Fruit fly (Drosophila melanogaster) whole organism, pupa: ENCODE measurements around the gene CG13465.

Experiments used
- CG10348 ChIP-seq: fragments of 200-800 bp; sonication (Bioruptor generic); IDR thresholded peaks from 2 replicates; pipeline ENCODE4 v1.3.6; 2022; ENCODE audit warnings: missing biosample characterization, missing genetic modification characterization
- CG12605 ChIP-seq: fragments of 200-800 bp; sonication (Bioruptor generic); IDR thresholded peaks from 2 replicates; pipeline ENCODE4 v1.3.6; 2022; ENCODE audit warnings: missing biosample characterization, missing genetic modification characterization
- CG13204 ChIP-seq: fragments of 200-800 bp; sonication (Bioruptor generic); optimal IDR thresholded peaks from 2 replicates; lab custom pipeline; 2018; ENCODE audit warnings: missing biosample characterization, mild to moderate bottlenecking, missing genetic modification characterization, moderate library complexity
- CG14655 ChIP-seq: fragments of 200-800 bp; sonication (Bioruptor generic); optimal IDR thresholded peaks from 3 replicates; lab custom pipeline; 2017; ENCODE audit warnings: mild to moderate bottlenecking, missing biosample characterization, missing genetic modification reagents, missing genetic modification characterization
- CG15710 ChIP-seq: fragments of 200-800 bp; sonication (Bioruptor generic); optimal IDR thresholded peaks from 2 replicates; lab custom pipeline; 2018; ENCODE audit warnings: missing biosample characterization, mild to moderate bottlenecking, missing genetic modification characterization, moderate library complexity
- CG17806 ChIP-seq: fragments of 200-800 bp; sonication (Bioruptor generic); optimal IDR thresholded peaks from 2 replicates; lab custom pipeline; 2018; ENCODE audit warnings: missing biosample characterization, mild to moderate bottlenecking, missing genetic modification characterization, moderate library complexity
- CG32121 ChIP-seq: fragments of 200-800 bp; sonication (Bioruptor generic); IDR thresholded peaks from 2 replicates; pipeline ENCODE4 v1.3.6; 2022; ENCODE audit warnings: missing biosample characterization, missing genetic modification characterization
- CG34367 ChIP-seq: fragments of 200-800 bp; sonication (Bioruptor generic); optimal IDR thresholded peaks from 2 replicates; lab custom pipeline; 2018; ENCODE audit warnings: missing biosample characterization, mild to moderate bottlenecking, missing genetic modification characterization
- CG4496 ChIP-seq: fragments of 200-800 bp; sonication (Bioruptor generic); IDR thresholded peaks from 3 replicates; pipeline ENCODE4 v1.3.6; 2022; ENCODE audit warnings: missing biosample characterization, missing genetic modification characterization
- CG8159 ChIP-seq: fragments of 200-800 bp; sonication (Bioruptor generic); optimal IDR thresholded peaks from 3 replicates; lab custom pipeline; 2018; ENCODE audit warnings: missing biosample characterization, mild to moderate bottlenecking, missing genetic modification characterization, moderate library complexity
- CG8301 ChIP-seq: fragments of 200-800 bp; sonication (Bioruptor generic); optimal IDR thresholded peaks from 2 replicates; lab custom pipeline; 2018; ENCODE audit warnings: missing biosample characterization, mild to moderate bottlenecking, missing genetic modification characterization
- CG9948 ChIP-seq: fragments of 200-800 bp; sonication (Bioruptor generic); optimal IDR thresholded peaks from 2 replicates; lab custom pipeline; 2018; ENCODE audit warnings: missing biosample characterization, mild to moderate bottlenecking, missing genetic modification characterization, moderate library complexity
- D1 ChIP-seq: fragments of 200-800 bp; sonication (Bioruptor generic); optimal IDR thresholded peaks from 2 replicates; lab custom pipeline; 2018; ENCODE audit warnings: missing biosample characterization, mild to moderate bottlenecking, missing genetic modification characterization, moderate library complexity
- EcR ChIP-seq: fragments of 200-800 bp; sonication (Bioruptor generic); optimal IDR thresholded peaks from 3 replicates; lab custom pipeline; 2019; ENCODE audit warnings: missing biosample characterization, missing genetic modification characterization, mild to moderate bottlenecking, moderate library complexity, missing genetic modification reagents
- Ets98B ChIP-seq: fragments of 200-800 bp; sonication (Bioruptor generic); IDR thresholded peaks from 2 replicates; pipeline ENCODE4 v1.3.6; 2022; ENCODE audit warnings: missing biosample characterization, missing genetic modification characterization
- Pif1A ChIP-seq: fragments of 200-800 bp; sonication (Bioruptor generic); optimal IDR thresholded peaks from 3 replicates; lab custom pipeline; 2016; ENCODE audit warnings: missing biosample characterization, missing genetic modification characterization
- Pif1B ChIP-seq: fragments of 200-800 bp; sonication (Bioruptor generic); optimal IDR thresholded peaks from 3 replicates; lab custom pipeline; 2016; ENCODE audit warnings: missing biosample characterization, missing genetic modification characterization
- Snoo ChIP-seq: fragments of 200-800 bp; sonication (Bioruptor generic); optimal IDR thresholded peaks from 3 replicates; lab custom pipeline; 2017; ENCODE audit warnings: missing biosample characterization, mild to moderate bottlenecking, missing genetic modification characterization, inconsistent platforms
- fd96Ca ChIP-seq: fragments of 200-800 bp; sonication (Bioruptor generic); IDR thresholded peaks from 3 replicates; pipeline ENCODE4 v1.3.6; 2022; ENCODE audit warnings: missing biosample characterization, missing genetic modification characterization
- gl ChIP-seq: fragments of 200-800 bp; sonication (Bioruptor generic); optimal IDR thresholded peaks from 2 replicates; lab custom pipeline; 2018; ENCODE audit warnings: missing biosample characterization, mild to moderate bottlenecking, missing genetic modification characterization
- rn ChIP-seq: fragments of 200-800 bp; sonication (Bioruptor generic); IDR thresholded peaks from 2 replicates; pipeline ENCODE4 v1.3.6; 2022; ENCODE audit warnings: missing biosample characterization, missing genetic modification characterization

The CG13465 gene

DNA sequence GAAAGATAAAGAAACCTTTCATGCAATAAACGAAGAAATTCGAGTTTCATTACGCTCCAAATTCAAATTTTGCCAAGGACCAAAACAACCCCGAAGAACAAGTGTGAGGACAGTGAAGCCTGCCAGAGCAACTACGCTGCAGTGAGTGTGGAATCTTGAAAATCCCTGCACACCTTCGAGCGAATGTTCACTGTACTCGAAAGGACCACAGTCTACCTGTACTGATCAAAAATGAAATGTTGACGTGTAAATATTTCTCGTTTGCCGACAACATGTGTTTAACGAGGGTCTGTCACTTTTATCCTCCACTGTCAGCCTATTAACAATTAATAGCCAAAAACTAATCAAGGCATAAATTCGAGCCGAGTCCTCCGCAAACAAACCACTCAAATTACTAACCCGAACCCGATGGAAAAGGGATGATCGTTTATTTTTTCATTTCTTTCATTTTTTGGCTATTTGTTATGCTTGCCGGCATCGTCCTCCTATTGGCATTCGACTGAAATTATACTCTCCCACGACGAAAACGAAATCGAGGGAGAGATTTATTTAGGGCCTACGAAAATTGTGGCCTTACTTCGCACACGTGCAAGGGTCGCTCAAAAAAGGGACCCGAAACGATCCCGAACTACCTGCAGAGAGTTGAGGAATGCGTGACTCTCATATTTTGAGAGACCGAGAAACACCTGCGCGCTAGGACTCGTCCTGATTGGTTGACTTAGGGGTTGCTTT is 27.9 kb upstream of the CG13465 start:
- TF ChIP-seq CG4496 (GFP tag; lab: Robert Waterston, UW) (no peak), rn (GFP tag; lab: Robert Waterston, UW) (no peak), CG8159 (tag; lab: Kevin White, UChicago) (peak; percentile 9)

DNA sequence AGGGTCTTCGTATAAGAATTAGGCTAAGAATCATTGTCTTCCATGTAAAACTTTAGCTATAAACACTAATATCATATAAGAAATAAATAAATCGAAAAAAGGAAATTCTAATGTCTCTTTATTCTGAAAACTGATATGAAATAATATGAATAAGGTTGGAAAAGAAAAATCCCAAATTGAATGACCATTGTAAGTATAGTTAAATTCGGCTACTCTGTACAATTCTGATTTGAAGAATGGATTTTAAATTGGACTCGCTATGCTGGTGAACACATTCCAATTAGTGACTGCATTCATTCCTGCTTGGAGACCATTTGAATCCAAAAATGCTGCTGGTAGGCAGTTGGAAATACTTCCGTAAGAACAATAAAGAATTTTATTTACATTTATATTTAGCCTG is 26.1 kb upstream of the CG13465 start:
- TF ChIP-seq CG10348 (no peak), Snoo (tag; lab: Kevin White, UChicago) (no peak), EcR (GFP tag; lab: Kevin White, UChicago) (no peak), CG8301 (tag; lab: Kevin White, UChicago) (no peak), CG12605 (GFP tag; lab: Robert Waterston, UW) (no peak), CG9948 (tag; lab: Kevin White, UChicago) (no peak), CG17806 (tag; lab: Kevin White, UChicago) (no peak), CG8159 (tag; lab: Kevin White, UChicago) (no peak), Ets98B (GFP tag; lab: Robert Waterston, UW) (no peak), fd96Ca (GFP tag; lab: Robert Waterston, UW) (no peak), Pif1B (GFP tag; lab: Kevin White, UChicago) (no peak), Pif1A (GFP tag; lab: Kevin White, UChicago) (no peak), D1 (tag; lab: Kevin White, UChicago) (no peak), rn (GFP tag; lab: Robert Waterston, UW) (no peak), CG14655 (no peak)

DNA sequence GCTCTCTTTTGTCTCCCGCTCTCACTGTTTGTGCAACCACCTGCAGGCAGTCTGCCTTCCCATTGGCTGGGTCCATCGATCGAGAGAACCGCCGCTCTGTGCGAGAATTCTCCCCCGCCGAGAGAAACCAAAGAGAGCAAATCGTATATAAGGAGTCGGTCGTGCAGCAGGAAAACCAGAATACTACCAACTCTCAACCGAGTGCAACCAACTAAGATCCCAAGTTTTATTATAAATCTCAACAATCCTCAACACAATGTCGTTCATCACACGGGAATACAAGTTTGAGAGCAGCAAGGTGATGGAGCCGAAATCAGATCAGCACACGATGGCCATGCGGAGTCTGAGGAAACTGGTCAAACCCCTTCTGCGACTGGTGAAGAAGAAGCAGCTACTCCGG is 25.0 kb upstream of the CG13465 start, which contains the start of gene Tom:
Gene Tom, plus strand, starts transcription at position 174 of the 400 bp plus-strand sequence.
- no peak for TF ChIP-seq CG15710 (tag; lab: Kevin White, UChicago)
- TF ChIP-seq Snoo (tag; lab: Kevin White, UChicago) = no peak
- TF ChIP-seq EcR (GFP tag; lab: Kevin White, UChicago) = peak; percentile 30
- no peak for TF ChIP-seq CG17806 (tag; lab: Kevin White, UChicago)
- TF ChIP-seq Pif1B (GFP tag; lab: Kevin White, UChicago) = peak; percentile 3

DNA sequence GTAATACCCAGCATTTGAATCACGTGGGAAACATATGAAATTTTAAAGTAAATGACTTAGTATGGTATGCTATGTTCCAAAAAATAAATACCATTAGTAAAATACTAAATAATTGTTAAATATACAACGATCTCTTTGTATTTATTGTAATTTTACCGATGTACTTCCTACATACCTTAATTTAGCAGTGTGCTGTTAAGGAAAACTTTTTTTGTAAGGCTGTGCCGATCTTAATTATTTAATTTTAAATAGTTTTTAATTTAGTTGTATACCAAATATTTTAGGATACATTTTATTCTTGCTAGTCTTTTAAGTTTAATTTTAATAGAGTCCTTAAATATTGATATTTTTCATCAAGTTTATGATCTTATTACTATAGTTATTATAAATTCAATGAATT is 24.4 kb upstream of the CG13465 start:
- no peak for TF ChIP-seq CG13204
- no peak for TF ChIP-seq CG12605 (GFP tag; lab: Robert Waterston, UW)
- TF ChIP-seq CG8159 (tag; lab: Kevin White, UChicago) = no peak
- TF ChIP-seq D1 (tag; lab: Kevin White, UChicago) = no peak
- TF ChIP-seq Pif1B (GFP tag; lab: Kevin White, UChicago) = no peak
- TF ChIP-seq CG14655 = no peak
- no peak for TF ChIP-seq CG4496 (GFP tag; lab: Robert Waterston, UW)
- TF ChIP-seq gl (tag; lab: Kevin White, UChicago) = no peak
- TF ChIP-seq CG15710 (tag; lab: Kevin White, UChicago) = no peak
- no peak for TF ChIP-seq rn (GFP tag; lab: Robert Waterston, UW)
- no peak for TF ChIP-seq CG34367 (tag; lab: Kevin White, UChicago)
- no peak for TF ChIP-seq Pif1A (GFP tag; lab: Kevin White, UChicago)
- no peak for TF ChIP-seq CG17806 (tag; lab: Kevin White, UChicago)
- TF ChIP-seq EcR (GFP tag; lab: Kevin White, UChicago) = no peak
- no peak for TF ChIP-seq Snoo (tag; lab: Kevin White, UChicago)
- no peak for TF ChIP-seq Ets98B (GFP tag; lab: Robert Waterston, UW)
- no peak for TF ChIP-seq CG10348
- TF ChIP-seq fd96Ca (GFP tag; lab: Robert Waterston, UW) = no peak

DNA sequence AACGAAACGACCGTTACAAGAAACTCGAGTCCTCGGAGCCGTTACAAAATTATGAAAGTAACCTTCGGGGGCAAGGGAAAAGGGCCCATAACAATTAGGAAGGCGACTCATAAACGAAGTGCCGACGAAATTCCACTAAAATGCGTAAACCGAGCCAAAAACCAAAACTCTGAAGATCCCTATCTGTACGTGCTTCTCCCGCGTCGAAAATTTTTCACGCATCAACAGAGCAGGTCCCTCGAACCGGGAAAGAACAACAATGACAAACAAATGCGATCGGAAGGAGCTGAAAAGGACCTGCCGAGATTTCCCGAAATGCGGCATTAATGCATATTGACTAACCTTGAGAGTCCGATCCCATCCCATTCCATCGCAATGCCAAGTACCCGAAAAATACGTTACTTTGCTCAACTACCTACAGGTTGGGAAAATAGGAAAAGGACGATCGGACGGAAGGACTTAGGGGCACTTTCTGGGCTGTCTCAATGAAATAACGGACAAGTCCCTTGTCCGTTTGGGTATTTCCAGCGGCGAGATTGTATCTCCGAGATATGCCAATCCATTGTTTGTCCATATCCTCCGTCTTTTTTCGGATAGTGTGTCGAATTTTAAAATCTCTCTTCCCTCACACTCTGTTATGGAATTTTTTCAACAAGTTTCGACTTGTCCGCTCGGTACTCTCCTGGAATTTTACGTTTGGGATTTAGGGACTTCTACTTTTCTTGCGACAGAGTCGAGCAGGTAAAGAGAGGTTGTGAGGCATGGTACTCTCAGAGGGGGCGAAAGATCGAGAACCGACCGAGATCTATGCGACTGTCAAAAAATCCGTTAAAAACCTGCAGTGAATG is 23.8 kb upstream of the CG13465 start:
- no peak for TF ChIP-seq CG8301 (tag; lab: Kevin White, UChicago)
- no peak for TF ChIP-seq CG34367 (tag; lab: Kevin White, UChicago)
- TF ChIP-seq Pif1B (GFP tag; lab: Kevin White, UChicago) = no peak
- no peak for TF ChIP-seq CG32121
- no peak for TF ChIP-seq CG17806 (tag; lab: Kevin White, UChicago)
- TF ChIP-seq fd96Ca (GFP tag; lab: Robert Waterston, UW) = no peak

DNA sequence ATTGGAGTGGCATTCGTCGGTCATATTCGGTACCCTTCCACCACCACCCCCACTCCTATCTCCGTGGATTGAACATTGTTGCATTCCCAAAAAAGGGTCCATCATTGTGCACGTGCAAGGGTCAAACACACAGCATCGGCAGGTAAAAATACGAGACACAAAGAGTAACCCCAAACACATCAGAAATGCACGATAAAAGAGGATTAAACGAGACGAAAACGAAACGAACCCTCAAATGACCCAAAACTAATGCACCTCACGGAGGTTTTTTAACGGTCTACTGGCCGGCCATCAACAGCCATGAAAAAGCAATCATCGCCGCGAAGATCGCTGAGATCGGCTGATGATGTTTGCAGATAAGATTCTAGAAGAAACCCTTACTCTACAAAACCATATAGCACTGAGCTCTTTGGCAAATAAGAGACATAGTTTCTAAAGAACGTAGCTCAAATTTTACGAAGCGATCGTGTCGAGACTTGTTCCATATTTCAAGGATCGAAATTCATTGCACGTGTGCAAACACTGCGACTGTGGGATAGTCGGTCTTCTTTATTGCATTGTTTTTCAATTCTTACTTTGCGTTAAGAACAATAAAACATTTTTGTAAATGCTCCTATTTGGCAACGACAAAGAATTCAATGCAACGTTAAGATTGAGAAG is 22.2 kb upstream of the CG13465 start:
- no peak for TF ChIP-seq Snoo (tag; lab: Kevin White, UChicago)
- TF ChIP-seq CG8159 (tag; lab: Kevin White, UChicago) = no peak
- TF ChIP-seq CG9948 (tag; lab: Kevin White, UChicago) = no peak
- TF ChIP-seq EcR (GFP tag; lab: Kevin White, UChicago) = no peak
- no peak for TF ChIP-seq CG17806 (tag; lab: Kevin White, UChicago)
- no peak for TF ChIP-seq CG32121
- no peak for TF ChIP-seq rn (GFP tag; lab: Robert Waterston, UW)
- TF ChIP-seq Pif1B (GFP tag; lab: Kevin White, UChicago) = no peak
- TF ChIP-seq CG14655 = no peak
- TF ChIP-seq CG12605 (GFP tag; lab: Robert Waterston, UW) = no peak
- TF ChIP-seq CG15710 (tag; lab: Kevin White, UChicago) = no peak
- no peak for TF ChIP-seq gl (tag; lab: Kevin White, UChicago)
- no peak for TF ChIP-seq D1 (tag; lab: Kevin White, UChicago)
- TF ChIP-seq CG34367 (tag; lab: Kevin White, UChicago) = no peak
- no peak for TF ChIP-seq CG8301 (tag; lab: Kevin White, UChicago)
- no peak for TF ChIP-seq CG13204
